Fruit fly (Drosophila melanogaster) Kc167 (cell line): Measurements from ENCODE around the gene CG42819.

Experiments
- Myc ChIP-seq: fragments of >200 bp; optimal IDR thresholded peaks from 2 replicates; lab custom pipeline; 2017; ENCODE audit warnings: missing external identifiers
- Sin3A ChIP-seq: fragments of >200 bp; optimal IDR thresholded peaks from 2 replicates; lab custom pipeline; 2018; ENCODE audit warnings: missing external identifiers
- h ChIP-seq: fragments of >200 bp; optimal IDR thresholded peaks from 3 replicates; lab custom pipeline; 2018; ENCODE audit warnings: missing external identifiers
- insv ChIP-seq: fragments of >200 bp; optimal IDR thresholded peaks from 3 replicates; lab custom pipeline; 2018; ENCODE audit warnings: missing external identifiers
- psq ChIP-seq: fragments of >200 bp; optimal IDR thresholded peaks from 2 replicates; lab custom pipeline; 2017; ENCODE audit warnings: missing external identifiers
- ttk ChIP-seq: sonication (Bioruptor generic); optimal IDR thresholded peaks from 2 replicates; lab custom pipeline; 2017; ENCODE audit warnings: missing external identifiers

Gene CG42819

DNA sequence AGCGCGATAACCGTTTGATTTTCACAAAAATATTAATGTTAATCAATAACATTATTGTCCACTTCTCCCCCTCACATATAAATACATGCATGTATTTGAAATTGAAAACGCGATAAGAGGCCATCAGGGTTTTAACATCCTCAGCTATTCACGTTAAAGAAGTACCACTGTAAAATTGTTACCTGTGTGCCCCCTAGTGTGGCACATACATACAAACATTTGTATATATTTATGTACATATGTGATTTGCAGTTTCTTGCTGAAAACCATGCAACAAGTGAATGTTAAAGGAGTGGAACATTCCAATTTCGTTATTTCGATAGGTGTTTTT lies 26.2 kb downstream of the CG42819 start:
- TF ChIP-seq insv (lab: Kevin White, UChicago) (no peak), h (lab: Kevin White, UChicago) (no peak), ttk (lab: Kevin White, UChicago) (no peak), Sin3A (lab: Kevin White, UChicago) (no peak), Myc (lab: Kevin White, UChicago) (no peak), psq (lab: Kevin White, UChicago) (no peak)

- TF ChIP-seq Sin3A (lab: Kevin White, UChicago) (no peak), psq (lab: Kevin White, UChicago) (no peak), ttk (lab: Kevin White, UChicago) (no peak), Myc (lab: Kevin White, UChicago) (no peak), h (lab: Kevin White, UChicago) (no peak), insv (lab: Kevin White, UChicago) (no peak)
Observed at dm6 chr2L:8362273-8362954, 26.7 kb downstream of the CG42819 start, which contains the start of gene CG7627. CG7627 (minus strand) TSS chr2L:8362469.

- TF ChIP-seq h (lab: Kevin White, UChicago): no peak
- TF ChIP-seq insv (lab: Kevin White, UChicago): no peak
- TF ChIP-seq ttk (lab: Kevin White, UChicago): no peak
- no peak for TF ChIP-seq Myc (lab: Kevin White, UChicago)
- TF ChIP-seq psq (lab: Kevin White, UChicago): no peak
- TF ChIP-seq Sin3A (lab: Kevin White, UChicago): no peak
Observed at dm6 chr2L:8361204-8361952, 27.8 kb downstream of the CG42819 start.

DNA sequence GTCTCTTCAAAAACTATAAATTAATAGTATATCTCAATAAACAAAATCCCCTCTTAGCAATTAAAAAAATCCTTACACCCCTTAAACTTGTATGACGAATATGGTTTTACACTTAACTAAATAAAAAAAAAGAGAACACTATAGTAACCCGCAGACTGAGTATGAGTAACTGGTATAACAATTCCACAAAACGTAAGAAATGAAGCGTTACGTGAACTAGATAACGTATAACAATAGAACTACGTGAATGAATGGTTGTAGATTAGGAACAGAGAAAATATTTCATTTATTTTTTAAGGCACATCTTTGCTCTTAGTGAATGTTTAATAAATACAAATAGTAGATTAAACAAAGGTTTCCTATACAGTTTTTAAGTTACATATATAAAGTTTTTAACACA lies 33.7 kb downstream of the CG42819 start:
- TF ChIP-seq ttk (lab: Kevin White, UChicago) (no peak), psq (lab: Kevin White, UChicago) (no peak), Myc (lab: Kevin White, UChicago) (no peak), insv (lab: Kevin White, UChicago) (no peak), Sin3A (lab: Kevin White, UChicago) (no peak), h (lab: Kevin White, UChicago) (no peak)

dm6 chr2L:8351864-8352263 lies 37.3 kb downstream of the CG42819 start, which contains the start of gene Mur29B:
Mur29B (plus strand) TSS chr2L:8352187.
- TF ChIP-seq h (lab: Kevin White, UChicago) (no peak), insv (lab: Kevin White, UChicago) (no peak), psq (lab: Kevin White, UChicago) (no peak), Sin3A (lab: Kevin White, UChicago) (no peak), ttk (lab: Kevin White, UChicago) (no peak), Myc (lab: Kevin White, UChicago) (no peak)

dm6 chr2L:8351333-8351732 lies 37.8 kb downstream of the CG42819 start:
- TF ChIP-seq insv (lab: Kevin White, UChicago): no peak
- TF ChIP-seq Sin3A (lab: Kevin White, UChicago): no peak
- no peak for TF ChIP-seq Myc (lab: Kevin White, UChicago)
- no peak for TF ChIP-seq psq (lab: Kevin White, UChicago)
- TF ChIP-seq ttk (lab: Kevin White, UChicago): no peak
- no peak for TF ChIP-seq h (lab: Kevin White, UChicago)

DNA sequence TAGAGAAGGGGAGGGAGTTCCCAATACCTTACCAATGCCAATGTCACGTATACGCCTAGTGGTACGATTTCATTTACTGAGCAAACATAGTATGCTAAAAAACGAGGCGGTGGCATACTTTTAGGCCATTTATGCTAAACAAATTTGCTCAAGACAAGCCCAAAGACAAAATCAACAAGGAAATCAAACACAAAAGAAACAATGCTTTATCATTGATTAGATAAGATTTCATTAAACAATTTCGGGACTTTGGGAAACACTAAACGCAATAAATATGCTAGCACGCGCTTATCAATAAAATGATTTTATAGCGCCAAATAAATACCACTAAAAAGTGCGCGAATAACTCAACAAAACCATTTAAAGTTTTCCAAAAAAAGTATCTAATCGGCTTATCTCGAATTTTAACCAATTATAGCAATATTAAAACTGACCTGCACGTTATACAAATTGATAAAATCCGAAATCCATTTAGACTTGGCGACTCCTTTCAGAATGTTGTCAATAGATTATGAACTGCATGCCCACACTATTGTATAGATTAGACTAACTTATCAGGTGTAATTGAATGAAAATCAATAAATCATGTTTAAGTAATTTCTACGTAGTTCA lies 38.5 kb downstream of the CG42819 start:
- TF ChIP-seq Myc (lab: Kevin White, UChicago) (no peak), ttk (lab: Kevin White, UChicago) (no peak), Sin3A (lab: Kevin White, UChicago) (no peak), psq (lab: Kevin White, UChicago) (no peak), h (lab: Kevin White, UChicago) (no peak), insv (lab: Kevin White, UChicago) (no peak)

DNA sequence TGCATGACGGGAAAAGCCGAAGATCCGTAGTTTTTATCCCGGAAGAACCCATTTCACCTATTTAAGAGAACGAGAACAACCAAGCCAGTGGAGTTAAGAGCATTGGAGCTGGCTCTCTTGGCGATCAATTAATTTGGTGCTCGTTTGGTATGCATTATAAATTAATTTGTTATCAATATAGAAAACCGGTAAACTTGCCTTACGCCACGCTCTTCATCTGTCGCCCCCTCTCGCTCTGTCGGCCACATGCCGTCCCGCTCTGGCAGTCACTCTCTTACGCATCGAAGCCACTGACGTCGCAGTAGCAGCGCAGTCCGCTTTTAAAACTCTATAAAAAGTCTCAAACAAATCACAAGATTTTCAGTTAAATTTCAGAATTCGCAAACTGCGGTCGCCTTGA lies 42.9 kb downstream of the CG42819 start, which contains the start of gene CG7778:
Gene CG7778, plus strand, starts transcription at position 361 of the 400 bp plus-strand sequence.
- TF ChIP-seq Sin3A (lab: Kevin White, UChicago) (no peak), psq (lab: Kevin White, UChicago) (no peak), Myc (lab: Kevin White, UChicago) (no peak), insv (lab: Kevin White, UChicago) (no peak), h (lab: Kevin White, UChicago) (no peak), ttk (lab: Kevin White, UChicago) (no peak)

- TF ChIP-seq ttk (lab: Kevin White, UChicago) (no peak), psq (lab: Kevin White, UChicago) (no peak), insv (lab: Kevin White, UChicago) (no peak), h (lab: Kevin White, UChicago) (no peak), Myc (lab: Kevin White, UChicago) (no peak), Sin3A (lab: Kevin White, UChicago) (no peak)
Observed at dm6 chr2L:8344536-8344935, 44.6 kb downstream of the CG42819 start.

dm6 chr2L:8342395-8342794 lies 46.7 kb downstream of the CG42819 start, which contains the start of gene CG14273:
CG14273 (plus strand) TSS chr2L:8342695.
- TF ChIP-seq Myc (lab: Kevin White, UChicago): no peak
- TF ChIP-seq Sin3A (lab: Kevin White, UChicago): no peak
- TF ChIP-seq h (lab: Kevin White, UChicago): no peak
- TF ChIP-seq psq (lab: Kevin White, UChicago): no peak
- no peak for TF ChIP-seq insv (lab: Kevin White, UChicago)
- no peak for TF ChIP-seq ttk (lab: Kevin White, UChicago)
